Fruit fly (Drosophila melanogaster) whole organism, embryonic: ENCODE data around the gene IntS4.
A peak's percentile ranks its signal among the peaks of the same experiment; 100 is the strongest.

Experiments used
- Atf3 ChIP-seq: fragments of 200-800 bp; sonication (Bioruptor generic); optimal IDR thresholded peaks from 3 replicates; lab custom pipeline; 2016; ENCODE audit warnings: missing biosample characterization, missing genetic modification characterization
- CG10209 ChIP-seq: fragments of 200-800 bp; sonication (Bioruptor generic); optimal IDR thresholded peaks from 3 replicates; lab custom pipeline; 2017; ENCODE audit warnings: missing biosample characterization, mild to moderate bottlenecking, missing genetic modification characterization, missing genetic modification reagents
- CG10321 ChIP-seq: fragments of 200-800 bp; sonication (Bioruptor generic); IDR thresholded peaks from 2 replicates; pipeline ENCODE4 v1.3.6; 2022; ENCODE audit warnings: missing biosample characterization, missing genetic modification characterization
- CG10565 ChIP-seq: fragments of 200-800 bp; sonication (Bioruptor generic); optimal IDR thresholded peaks from 3 replicates; lab custom pipeline; 2016; ENCODE audit warnings: missing biosample characterization, mild to moderate bottlenecking, missing genetic modification characterization
- CG12744 ChIP-seq: fragments of 200-800 bp; sonication (Bioruptor generic); optimal IDR thresholded peaks from 2 replicates; lab custom pipeline; 2016; ENCODE audit warnings: missing biosample characterization, missing genetic modification characterization
- CG13287 ChIP-seq: fragments of 200-800 bp; sonication (Bioruptor generic); IDR thresholded peaks from 2 replicates; pipeline ENCODE4 v1.3.6; 2022; ENCODE audit warnings: missing biosample characterization, missing genetic modification characterization; ENCODE audit not compliant: partially characterized antibody
- CG15601 ChIP-seq: fragments of 200-800 bp; sonication (Bioruptor generic); optimal IDR thresholded peaks from 3 replicates; lab custom pipeline; 2019; ENCODE audit warnings: missing biosample characterization, mild to moderate bottlenecking, missing genetic modification characterization, moderate library complexity
- CG17385 ChIP-seq: fragments of 200-800 bp; sonication (Bioruptor generic); optimal IDR thresholded peaks from 3 replicates; lab custom pipeline; 2018; ENCODE audit warnings: missing biosample characterization, mild to moderate bottlenecking, missing genetic modification characterization
- CG30020 ChIP-seq: fragments of 200-800 bp; optimal IDR thresholded peaks from 2 replicates; lab custom pipeline; 2019; ENCODE audit warnings: missing biosample characterization, mild to moderate bottlenecking, missing genetic modification characterization, moderate library complexity
- CG32532 ChIP-seq: fragments of 200-800 bp; sonication (Bioruptor generic); IDR thresholded peaks from 2 replicates; pipeline ENCODE4 v1.3.6; 2022; ENCODE audit warnings: missing biosample characterization, missing genetic modification characterization
- CG3726 ChIP-seq: fragments of 200-800 bp; sonication (Bioruptor generic); IDR thresholded peaks from 3 replicates; pipeline ENCODE4, ENCODE4 v1.3.6; 2022; ENCODE audit warnings: missing biosample characterization, missing genetic modification characterization
- CG4730 ChIP-seq: fragments of 200-800 bp; sonication (Bioruptor generic); IDR thresholded peaks from 2 replicates; pipeline ENCODE4 v1.3.6; 2022; ENCODE audit warnings: missing biosample characterization, missing genetic modification characterization
- CG6689 ChIP-seq: fragments of 200-800 bp; sonication (Bioruptor generic); IDR thresholded peaks from 2 replicates; pipeline ENCODE4 v1.3.6; 2022; ENCODE audit warnings: missing biosample characterization, missing genetic modification characterization
- CG7372 ChIP-seq: fragments of 200-800 bp; sonication (Bioruptor generic); IDR thresholded peaks from 2 replicates; pipeline ENCODE4 v1.3.6; 2022; ENCODE audit warnings: missing biosample characterization, missing genetic modification characterization
- CG9437 ChIP-seq: fragments of 200-800 bp; sonication (Bioruptor generic); optimal IDR thresholded peaks from 2 replicates; lab custom pipeline; 2018; ENCODE audit warnings: missing biosample characterization, mild to moderate bottlenecking, missing genetic modification characterization
- CG9876 ChIP-seq: fragments of 200-800 bp; sonication (Bioruptor generic); optimal IDR thresholded peaks from 2 replicates; lab custom pipeline; 2016; ENCODE audit warnings: missing biosample characterization, missing genetic modification characterization
- Eip74EF ChIP-seq, 2 experiments: fragments of 200-800 bp in 1 of 2; fragments of >200 bp in 1 of 2; sonication (Bioruptor generic) in 1 of 2; optimal IDR thresholded peaks; 2 replicates each; lab custom pipeline; 2017 to 2019; ENCODE audit warnings: missing biosample characterization in 2 of 2, missing genetic modification characterization in 2 of 2, mild to moderate bottlenecking in 1 of 2, moderate library complexity in 1 of 2
- H15 ChIP-seq: fragments of 200-800 bp; sonication (Bioruptor generic); IDR thresholded peaks from 3 replicates; pipeline ENCODE4 v1.3.6; 2022; ENCODE audit warnings: missing biosample characterization, missing genetic modification characterization
- Hr39 ChIP-seq: fragments of >200 bp; optimal IDR thresholded peaks from 2 replicates; lab custom pipeline; 2017
- Hr51 ChIP-seq, 2 experiments: fragments of 200-800 bp; sonication (Bioruptor generic); optimal IDR thresholded peaks; 2 replicates in 1 of 2; 3 replicates in 1 of 2; lab custom pipeline; 2016 to 2018; ENCODE audit warnings: missing biosample characterization in 2 of 2, missing genetic modification characterization in 2 of 2, mild to moderate bottlenecking in 1 of 2, moderate library complexity in 1 of 2
- MTF-1 ChIP-seq: fragments of 200-800 bp; sonication (Bioruptor generic); optimal IDR thresholded peaks from 2 replicates; lab custom pipeline; 2018; ENCODE audit warnings: missing biosample characterization, mild to moderate bottlenecking, missing genetic modification characterization, borderline replicate concordance
- Mrtf ChIP-seq: fragments of 200-800 bp; sonication (Bioruptor generic); IDR thresholded peaks from 3 replicates; pipeline ENCODE4 v1.3.6; 2022; ENCODE audit warnings: missing biosample characterization, missing genetic modification characterization
- Myb ChIP-seq: fragments of 200-800 bp; sonication (Bioruptor generic); optimal IDR thresholded peaks from 2 replicates; lab custom pipeline; 2016; ENCODE audit warnings: missing biosample characterization, missing genetic modification characterization
- Oaz ChIP-seq: fragments of 200-800 bp; sonication (Bioruptor generic); IDR thresholded peaks from 2 replicates; pipeline ENCODE4 v1.3.6; 2022; ENCODE audit warnings: missing biosample characterization, missing genetic modification characterization
- Sry-δ ChIP-seq: fragments of 200-800 bp; sonication (Bioruptor generic); optimal IDR thresholded peaks from 2 replicates; lab custom pipeline; 2016; ENCODE audit warnings: missing biosample characterization, missing genetic modification characterization
- Xbp1 ChIP-seq: fragments of 200-800 bp; sonication (Bioruptor generic); optimal IDR thresholded peaks from 3 replicates; lab custom pipeline; 2016; ENCODE audit warnings: missing biosample characterization, mild to moderate bottlenecking, missing genetic modification characterization
- chm ChIP-seq: fragments of 200-800 bp; sonication (Bioruptor generic); IDR thresholded peaks from 2 replicates; pipeline ENCODE4 v1.3.6; 2022; ENCODE audit warnings: missing biosample characterization, missing genetic modification characterization
- corto ChIP-seq: fragments of 200-800 bp; sonication (Bioruptor generic); optimal IDR thresholded peaks from 2 replicates; lab custom pipeline; 2016; ENCODE audit warnings: missing biosample characterization, mild to moderate bottlenecking, missing genetic modification characterization, moderate library complexity
- en ChIP-seq: fragments of 200-800 bp; sonication (Bioruptor generic); optimal IDR thresholded peaks from 2 replicates; lab custom pipeline; 2016; ENCODE audit warnings: missing biosample characterization, missing genetic modification characterization
- fu2 ChIP-seq: fragments of 200-800 bp; sonication (Bioruptor generic); optimal IDR thresholded peaks from 2 replicates; lab custom pipeline; 2016; ENCODE audit warnings: missing biosample characterization, missing genetic modification characterization
- grn ChIP-seq: fragments of 200-800 bp; sonication (Bioruptor generic); optimal IDR thresholded peaks from 3 replicates; lab custom pipeline; 2017; ENCODE audit warnings: missing biosample characterization, missing genetic modification characterization
- h ChIP-seq: fragments of >200 bp; optimal IDR thresholded peaks from 2 replicates; lab custom pipeline; 2017
- jumu ChIP-seq: fragments of 200-800 bp; sonication (Bioruptor generic); optimal IDR thresholded peaks from 3 replicates; lab custom pipeline; 2016; ENCODE audit warnings: missing biosample characterization, missing genetic modification characterization
- lmd ChIP-seq: fragments of 200-800 bp; sonication (Bioruptor generic); IDR thresholded peaks from 2 replicates; pipeline ENCODE4 v1.3.6; 2022; ENCODE audit warnings: missing biosample characterization, missing genetic modification characterization
- lola ChIP-seq, 3 experiments: fragments of >200 bp in 2 of 3; fragments of 200-800 bp in 1 of 3; sonication (Bioruptor generic) in 1 of 3; optimal IDR thresholded peaks; 2 replicates each; lab custom pipeline; 2017 to 2019; ENCODE audit warnings: missing biosample characterization in 3 of 3, missing genetic modification characterization in 3 of 3, mild to moderate bottlenecking in 1 of 3, moderate library complexity in 1 of 3
- maf-S ChIP-seq: fragments of 200-800 bp; sonication (Bioruptor generic); optimal IDR thresholded peaks from 2 replicates; lab custom pipeline; 2016; ENCODE audit warnings: missing biosample characterization, missing genetic modification characterization
- nerfin-2 ChIP-seq: fragments of 200-800 bp; sonication (Bioruptor generic); IDR thresholded peaks from 2 replicates; pipeline ENCODE4 v1.3.6; 2022; ENCODE audit warnings: missing biosample characterization, missing genetic modification characterization; ENCODE audit not compliant: partially characterized antibody
- onecut ChIP-seq: fragments of 200-800 bp; sonication (Bioruptor generic); IDR thresholded peaks from 2 replicates; pipeline ENCODE4 v1.3.6; 2022; ENCODE audit warnings: missing biosample characterization, missing genetic modification characterization
- sc ChIP-seq, 3 experiments: fragments of >200 bp in 2 of 3; fragments of 200-800 bp in 1 of 3; sonication (Bioruptor generic) in 1 of 3; optimal IDR thresholded peaks; 2 replicates in 2 of 3; 3 replicates in 1 of 3; lab custom pipeline; 2017; ENCODE audit warnings: mild to moderate bottlenecking in 1 of 3, missing biosample characterization in 1 of 3, missing genetic modification characterization in 1 of 3, missing genetic modification reagents in 1 of 3
- scrt ChIP-seq: fragments of 200-800 bp; sonication (Bioruptor generic); optimal IDR thresholded peaks from 2 replicates; lab custom pipeline; 2018; ENCODE audit warnings: missing biosample characterization, mild to moderate bottlenecking, missing genetic modification characterization, moderate library complexity
- slou ChIP-seq: fragments of 200-800 bp; sonication (Bioruptor generic); optimal IDR thresholded peaks from 3 replicates; lab custom pipeline; 2016; ENCODE audit warnings: missing biosample characterization, missing genetic modification characterization
- ttk ChIP-seq: fragments of 200-800 bp; sonication (Bioruptor generic); IDR thresholded peaks from 2 replicates; pipeline ENCODE4 v2.1.2; 2022; ENCODE audit warnings: missing biosample characterization, missing genetic modification characterization
- usp ChIP-seq: fragments of >200 bp; optimal IDR thresholded peaks from 2 replicates; lab custom pipeline; 2017; ENCODE audit warnings: missing biosample characterization, missing genetic modification characterization
- vfl ChIP-seq: fragments of 200-800 bp; sonication (Bioruptor generic); optimal IDR thresholded peaks from 2 replicates; lab custom pipeline; 2016; ENCODE audit warnings: missing biosample characterization, missing genetic modification characterization
- zen2 ChIP-seq: fragments of 200-800 bp; sonication (Bioruptor generic); IDR thresholded peaks from 3 replicates; pipeline ENCODE4 v1.3.6; 2022; ENCODE audit warnings: missing biosample characterization, missing genetic modification characterization; ENCODE audit not compliant: partially characterized antibody

IntS4 gene

dm6 chrX:8538182-8538581, 20.4 kb downstream of the IntS4 start (continued):
- TF ChIP-seq vfl (GFP tag; lab: Kevin White, UChicago), result no peak
- TF ChIP-seq CG17385, result peak; percentile 61
- TF ChIP-seq onecut (GFP tag; lab: Robert Waterston, UW), result peak; percentile 95
- no peak for TF ChIP-seq nerfin-2 (GFP tag; lab: Robert Waterston, UW)
- peak; percentile 68 for TF ChIP-seq CG32532 (GFP tag; lab: Robert Waterston, UW)
- TF ChIP-seq CG3726, result no peak
- TF ChIP-seq slou, result peak; percentile 26
- TF ChIP-seq CG10565 (GFP tag; lab: Kevin White, UChicago), result no peak
- peak; percentile 46 for TF ChIP-seq CG15601 (tag; lab: Kevin White, UChicago)
- peak; percentile 64 for TF ChIP-seq CG6689 (GFP tag; lab: Robert Waterston, UW)
- no peak for TF ChIP-seq MTF-1 (GFP tag; lab: Kevin White, UChicago)
- TF ChIP-seq Hr51 (GFP tag; optimal IDR thresholded peaks at IDR 0.05; lab: Kevin White, UChicago), result peak; percentile 2 to 65
- TF ChIP-seq zen2 (GFP tag; lab: Robert Waterston, UW), result no peak
- TF ChIP-seq CG30020 (tag; lab: Kevin White, UChicago), result no peak
- no peak for TF ChIP-seq corto (GFP tag; lab: Kevin White, UChicago)
- no peak for TF ChIP-seq Hr39 (lab: Kevin White, UChicago)
- peak in 1 of 2 experiments; percentile 68 for TF ChIP-seq Eip74EF (GFP tag; optimal IDR thresholded peaks at IDR 0.05; lab: Kevin White, UChicago)
- peak; percentile 42 for TF ChIP-seq lmd (GFP tag; lab: Robert Waterston, UW)
- TF ChIP-seq Mrtf (GFP tag; lab: Robert Waterston, UW), result peak; percentile 56; the same call in 1 of the 3 replicates
- TF ChIP-seq Xbp1 (GFP tag; lab: Kevin White, UChicago), result peak; percentile 67
- TF ChIP-seq grn, result no peak
- peak; percentile 43 for TF ChIP-seq CG9437 (GFP tag; lab: Kevin White, UChicago)
- no peak for TF ChIP-seq Oaz (GFP tag; lab: Robert Waterston, UW)
- peak in 1 of 3 experiments; percentile 41 for TF ChIP-seq lola (GFP tag; optimal IDR thresholded peaks at IDR 0.05; lab: Kevin White, UChicago)
- peak; percentile 42 for TF ChIP-seq CG10209 (GFP tag; lab: Kevin White, UChicago)
- TF ChIP-seq CG10321 (GFP tag; lab: Robert Waterston, UW), result no peak
- TF ChIP-seq Myb (GFP tag; lab: Kevin White, UChicago), result no peak
- peak; percentile 50; the same call in 1 of the 2 replicates for TF ChIP-seq CG4730
- peak; percentile 50 for TF ChIP-seq jumu
- TF ChIP-seq CG7372, result no peak
- 0 out of 2 replicates have a peak, but pooled peaks have one; percentile 46 for TF ChIP-seq chm (GFP tag; lab: Robert Waterston, UW)
- no peak for TF ChIP-seq CG9876
- TF ChIP-seq H15 (GFP tag; lab: Robert Waterston, UW), result peak; percentile 72
- TF ChIP-seq sc (optimal IDR thresholded peaks at IDR 0.05; lab: Kevin White, UChicago), result no peak
- TF ChIP-seq sc (GFP tag; optimal IDR thresholded peaks at IDR 0.05; lab: Kevin White, UChicago), result peak; percentile 13
- TF ChIP-seq maf-S, result no peak
- TF ChIP-seq scrt (GFP tag; lab: Kevin White, UChicago), result peak; percentile 33
- no peak for TF ChIP-seq h (lab: Kevin White, UChicago)
- TF ChIP-seq ttk (GFP tag; lab: Robert Waterston, UW), result no peak
- TF ChIP-seq fu2 (GFP tag; lab: Kevin White, UChicago), result no peak
- no peak for TF ChIP-seq Sry-δ (GFP tag; lab: Kevin White, UChicago)
- peak; percentile 50 for TF ChIP-seq CG12744
- peak; percentile 53 for TF ChIP-seq en (GFP tag; lab: Kevin White, UChicago)
- TF ChIP-seq usp (GFP tag; lab: Kevin White, UChicago), result no peak
- TF ChIP-seq Atf3 (GFP tag; lab: Kevin White, UChicago), result no peak
- no peak for TF ChIP-seq CG13287 (GFP tag; lab: Robert Waterston, UW)
